Fruit fly (Drosophila melanogaster) whole organism: ENCODE results near the gene shv.

Experiments
- EcR ChIP-seq, 2 experiments: fragments of >200 bp; optimal IDR thresholded peaks; 2 replicates each; lab custom pipeline; 2017; ENCODE audit warnings: missing biosample characterization in 2 of 2, missing genetic modification characterization in 2 of 2, missing genetic modification reagents in 2 of 2
- psq ChIP-seq: fragments of >200 bp; optimal IDR thresholded peaks from 2 replicates; lab custom pipeline; 2017

DNA sequence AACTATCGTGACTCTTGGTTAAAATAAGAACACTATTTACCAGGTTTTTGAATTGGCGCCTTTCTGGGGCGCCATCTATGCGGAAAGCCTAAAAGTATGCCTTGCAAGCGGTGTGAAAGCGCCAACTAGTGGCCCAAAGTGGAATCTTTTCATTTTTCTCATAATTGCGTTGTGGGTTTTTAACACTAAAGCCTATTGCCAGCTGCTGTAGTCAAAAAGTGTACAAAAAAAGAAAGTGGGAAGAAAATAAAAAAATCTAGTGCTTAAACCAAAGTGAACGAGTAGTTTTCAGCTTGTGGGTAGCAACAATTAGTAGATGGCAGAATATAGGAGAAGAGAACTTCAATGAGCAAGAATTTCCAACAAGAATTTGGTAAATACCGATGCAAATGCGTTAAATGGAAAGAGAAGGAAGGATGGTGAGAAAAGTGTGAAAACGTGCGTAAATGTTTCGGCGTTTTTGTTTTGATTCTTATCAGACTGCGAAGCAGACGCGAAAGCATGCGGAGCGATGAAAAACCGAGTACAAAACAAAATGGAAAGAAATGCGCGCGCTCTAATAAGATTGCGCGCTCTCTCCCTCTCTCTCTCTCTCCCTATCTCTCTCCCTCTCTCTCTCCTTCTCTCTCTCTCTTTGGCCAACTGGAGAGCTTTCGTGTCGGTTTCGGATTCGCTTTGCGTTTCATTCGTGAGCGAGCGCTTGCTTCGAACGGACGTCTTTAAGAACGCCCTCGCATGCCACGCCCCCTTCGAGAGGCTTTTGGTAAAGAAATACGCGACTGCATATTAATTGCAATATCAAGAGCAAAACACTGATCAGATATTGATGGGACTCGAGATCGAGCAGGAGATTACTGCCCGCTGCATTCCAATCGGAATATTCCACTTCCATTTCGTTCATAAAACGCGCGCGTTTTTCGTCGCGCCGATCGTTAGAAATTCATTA, 37.5 kb downstream of the shv start:
- no peak for TF ChIP-seq EcR (GFP tag; optimal IDR thresholded peaks at IDR 0.05; lab: Kevin White, UChicago)
- TF ChIP-seq psq (lab: Kevin White, UChicago), result peak; percentile 73
